Worm (Caenorhabditis elegans) whole organism, L3 larva: ENCODE data around the gene nhr-39.

ENCODE experiments used
- egl-27 ChIP-seq: sonication (generic microtip); optimal IDR thresholded peaks from 4 replicates; lab custom pipeline; 2017; ENCODE audit warnings: missing biosample characterization, missing genetic modification reagents, missing genetic modification characterization
- nfya-1 ChIP-seq: sonication (generic microtip); optimal IDR thresholded peaks from 2 replicates; lab custom pipeline; 2017; ENCODE audit warnings: missing genetic modification characterization, mild to moderate bottlenecking, missing compliant biosample characterization, antibody characterized with exemption, moderate library complexity; ENCODE audit not compliant: insufficient read depth
- nhr-23 ChIP-seq: fragments of 150-350 bp; optimal IDR thresholded peaks from 2 replicates; lab custom pipeline; 2014; ENCODE audit warnings: missing biosample characterization, missing genetic modification reagents, missing genetic modification characterization
- nhr-237 ChIP-seq: fragments of 150-350 bp; optimal IDR thresholded peaks from 2 replicates; lab custom pipeline; 2014; ENCODE audit warnings: missing biosample characterization, missing genetic modification characterization
- nhr-25 ChIP-seq: sonication (generic microtip); optimal IDR thresholded peaks from 2 replicates; lab custom pipeline; 2017; ENCODE audit warnings: missing biosample characterization, missing genetic modification characterization

ce11 chrV:9257467-9257866 lies 45.7 kb upstream of the nhr-39 start, which contains the start of gene F07C3.16:
- TF ChIP-seq nfya-1 (no peak), nhr-237 (no peak), nhr-25 (tag; lab: Kevin White, UChicago) (no peak), egl-27 (tag; lab: Kevin White, UChicago) (no peak), nhr-23 (tag; lab: Kevin White, UChicago) (no peak)
